Worm (Caenorhabditis elegans) whole organism, late embryonic: ENCODE data around the gene abu-10.

Experiments
- dmd-4 ChIP-seq: sonication (generic microtip); optimal IDR thresholded peaks from 2 replicates; lab custom pipeline; 2016; ENCODE audit warnings: borderline replicate concordance, missing genetic modification characterization, missing compliant biosample characterization
- dve-1 ChIP-seq: sonication (generic microtip); optimal IDR thresholded peaks from 2 replicates; lab custom pipeline; 2017; ENCODE audit warnings: antibody characterized with exemption, mild to moderate bottlenecking, missing genetic modification characterization, missing compliant biosample characterization
- elt-2 ChIP-seq: sonication (generic microtip); optimal IDR thresholded peaks from 2 replicates; lab custom pipeline; 2016; ENCODE audit warnings: missing genetic modification reagents, missing genetic modification characterization, missing compliant biosample characterization
- hlh-15 ChIP-seq: sonication (generic microtip); optimal IDR thresholded peaks from 2 replicates; lab custom pipeline; 2016; ENCODE audit warnings: missing genetic modification characterization, missing compliant biosample characterization
- pag-3 ChIP-seq: sonication (generic microtip); optimal IDR thresholded peaks from 2 replicates; lab custom pipeline; 2016; ENCODE audit warnings: missing compliant biosample characterization, missing genetic modification characterization, borderline replicate concordance
- pat-9 ChIP-seq: fragments of 200-800 bp; sonication (Bioruptor generic); optimal IDR thresholded peaks from 2 replicates; lab custom pipeline; 2018; ENCODE audit warnings: mild to moderate bottlenecking, missing genetic modification characterization, moderate library complexity, missing compliant biosample characterization
- sox-4 ChIP-seq: sonication (generic microtip); optimal IDR thresholded peaks from 2 replicates; lab custom pipeline; 2017; ENCODE audit warnings: mild to moderate bottlenecking, missing genetic modification characterization, inconsistent platforms, missing compliant biosample characterization

DNA sequence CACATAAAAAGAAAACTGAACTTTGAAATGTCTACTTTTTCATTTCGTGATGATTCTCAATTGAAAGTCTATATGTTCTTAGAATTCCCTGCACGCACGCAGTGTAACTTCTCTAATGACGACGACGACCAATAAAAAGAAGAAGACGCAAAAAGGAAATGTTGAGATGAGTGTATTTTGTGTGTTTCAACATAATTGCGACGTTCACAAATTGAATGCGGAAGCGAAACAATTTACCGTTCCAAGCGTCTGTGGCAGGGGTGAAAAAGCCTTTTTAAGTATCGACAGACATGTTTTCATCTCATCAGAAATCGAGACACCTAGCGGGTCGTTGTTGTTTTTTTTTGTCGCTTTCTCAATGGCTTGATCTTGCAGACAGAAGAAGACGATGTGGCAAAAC, 40.7 kb downstream of the abu-10 start:
- TF ChIP-seq pat-9 (tag; lab: Kevin White, UChicago) (no peak), hlh-15 (tag; lab: Kevin White, UChicago) (no peak), sox-4 (tag; lab: Kevin White, UChicago) (no peak), elt-2 (tag; lab: Kevin White, UChicago) (no peak), dmd-4 (tag; lab: Kevin White, UChicago) (no peak), pag-3 (no peak), dve-1 (tag; lab: Kevin White, UChicago) (no peak)
